Worm (Caenorhabditis elegans): ENCODE results near the gene dpf-6.

DNA sequence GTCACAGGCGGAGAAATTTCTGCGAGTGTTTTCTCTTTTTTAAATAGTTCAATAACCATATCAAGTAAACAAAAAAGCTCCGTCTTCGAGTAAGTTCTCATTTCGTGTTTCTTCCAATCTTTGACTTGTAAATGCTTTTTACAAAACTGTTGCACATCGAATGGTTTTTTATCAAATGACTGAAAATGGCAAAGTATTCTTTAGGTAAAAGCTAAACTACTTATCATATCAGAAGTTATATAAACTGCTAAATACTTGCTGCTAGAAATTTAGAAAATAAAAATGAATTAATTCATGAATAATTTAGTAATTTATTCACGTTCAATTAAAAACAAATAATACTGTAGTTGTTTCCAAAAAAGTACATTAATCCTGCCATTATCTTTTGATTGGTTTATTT, 7.1 kb upstream of the dpf-6 start, which contains the start of gene F44B9.9:
- TF ChIP-seq nhr-11 (tag; optimal IDR thresholded peaks at IDR 0.05) (no peak), R02D3.7 (tag; optimal IDR thresholded peaks at IDR 0.05) (no peak), snpc-4 (tag; optimal IDR thresholded peaks at IDR 0.05) (no peak), ceh-20 (GFP tag; IDR thresholded peaks at IDR 0.05) (no peak), aha-1 (tag) (no peak), dpl-1 (GFP tag; optimal IDR thresholded peaks at IDR 0.05) (no peak), zip-2 (tag; optimal IDR thresholded peaks at IDR 0.05) (no peak), pqm-1 (tag; optimal IDR thresholded peaks at IDR 0.05) (no peak), pha-4 (GFP tag; IDR thresholded peaks at IDR 0.05) (no peak), pha-4 (tag; optimal IDR thresholded peaks at IDR 0.05) (no peak), duxl-1 (tag; optimal IDR thresholded peaks at IDR 0.05; ENCODE audit: poor library complexity) (no peak), lsy-2 (tag; optimal IDR thresholded peaks at IDR 0.05) (no peak), spr-1 (tag; optimal IDR thresholded peaks at IDR 0.05) (no peak), snpc-1.2 (GFP tag; IDR thresholded peaks at IDR 0.05) (no peak)
